Worm (Caenorhabditis elegans): ENCODE results near the gene Y39A1C.1.

Y39A1C.1 gene

DNA sequence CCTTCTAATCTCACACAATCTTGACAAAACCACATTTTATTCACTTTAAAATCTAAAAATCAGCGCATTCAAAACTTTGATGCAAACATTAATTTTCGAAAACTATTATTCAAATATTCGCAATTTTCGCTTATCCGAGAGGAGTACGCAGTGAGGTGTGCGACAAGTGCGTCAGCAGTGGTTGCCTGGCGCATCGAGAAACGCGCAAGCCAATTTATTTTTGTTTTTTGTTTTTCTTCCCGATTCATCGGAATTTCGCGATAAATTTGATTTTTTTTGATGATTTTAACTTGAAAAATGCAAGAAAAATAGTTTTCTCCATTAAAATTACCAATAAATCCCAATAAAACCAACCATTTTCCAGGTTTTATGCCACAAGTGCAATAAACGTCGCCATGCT lies 6.4 kb upstream of the Y39A1C.1 start, which contains the start of the genes fbxb-85 and hex-3 (continued):
- TF ChIP-seq T23F11.4 (GFP tag; optimal IDR thresholded peaks at IDR 0.05) (peak; percentile 58), pqm-1 (tag; optimal IDR thresholded peaks at IDR 0.05) (peak; percentile 30), ama-1 (optimal IDR thresholded peaks at IDR 0.05) (no peak), K02D7.2 (tag; optimal IDR thresholded peaks at IDR 0.05) (peak; percentile 39), ceh-31 (tag; optimal IDR thresholded peaks at IDR 0.05) (peak; percentile 92), nhr-11 (tag; optimal IDR thresholded peaks at IDR 0.05) (no peak), hlh-6 (tag; optimal IDR thresholded peaks at IDR 0.05) (peak; percentile 80), nfya-1 (tag; optimal IDR thresholded peaks at IDR 0.05) (peak; percentile 94), rnt-1 (tag; optimal IDR thresholded peaks at IDR 0.05) (peak; percentile 65), ceh-6 (GFP tag; optimal IDR thresholded peaks at IDR 0.05) (peak; percentile 71), ceh-18 (tag; optimal IDR thresholded peaks at IDR 0.05) (peak; percentile 93), sox-2 (GFP tag; IDR thresholded peaks at IDR 0.05) (peak; percentile 17; the same call in 1 of the 2 replicates), fkh-6 (tag; optimal IDR thresholded peaks at IDR 0.05) (peak; percentile 53), lim-6 (tag; optimal IDR thresholded peaks at IDR 0.05) (peak; percentile 50), ceh-22 (tag; optimal IDR thresholded peaks at IDR 0.05) (no peak), unc-3 (GFP tag; conservative IDR thresholded peaks at IDR 0.05) (peak; percentile 59), unc-3 (tag; optimal IDR thresholded peaks at IDR 0.05) (peak; percentile 63), pha-2 (tag; optimal IDR thresholded peaks at IDR 0.05) (peak; percentile 71), che-1 (tag; optimal IDR thresholded peaks at IDR 0.05) (peak; percentile 65), ceh-2 (tag; optimal IDR thresholded peaks at IDR 0.05) (peak; percentile 70), syd-9 (tag; optimal IDR thresholded peaks at IDR 0.05) (peak; percentile 80), elt-2 (tag; optimal IDR thresholded peaks at IDR 0.05) (peak; percentile 86), unc-42 (tag; optimal IDR thresholded peaks at IDR 0.05) (peak; percentile 97), odd-2 (tag; optimal IDR thresholded peaks at IDR 0.05) (no peak), ceh-45 (GFP tag; IDR thresholded peaks at IDR 0.05) (peak; percentile 55; the same call in 1 of the 2 replicates), sox-4 (tag; optimal IDR thresholded peaks at IDR 0.05) (peak; percentile 63), zip-5 (tag; optimal IDR thresholded peaks at IDR 0.05) (peak; percentile 28), C08G9.2 (tag; optimal IDR thresholded peaks at IDR 0.05) (peak; percentile 73), mec-3 (tag; optimal IDR thresholded peaks at IDR 0.05; ENCODE audit: borderline replicate concordance) (no peak), hlh-13 (GFP tag; optimal IDR thresholded peaks at IDR 0.05) (peak; percentile 44), ceh-24 (tag; optimal IDR thresholded peaks at IDR 0.05) (peak; percentile 46), fkh-10 (GFP tag; optimal IDR thresholded peaks at IDR 0.05) (no peak), pax-1 (tag; optimal IDR thresholded peaks at IDR 0.05) (no peak), ceh-19 (GFP tag; optimal IDR thresholded peaks at IDR 0.05) (peak; percentile 67), elt-4 (tag; optimal IDR thresholded peaks at IDR 0.05) (no peak), unc-86 (tag; optimal IDR thresholded peaks at IDR 0.05) (peak; percentile 88), hlh-30 (tag; optimal IDR thresholded peaks at IDR 0.05; ENCODE audit: insufficient read depth) (no peak), pha-4 (tag; optimal IDR thresholded peaks at IDR 0.05) (no peak), lin-11 (tag; optimal IDR thresholded peaks at IDR 0.05) (peak; percentile 60), F13H6.1 (tag; optimal IDR thresholded peaks at IDR 0.05) (peak; percentile 75), Y22D7AL.16 (tag; optimal IDR thresholded peaks at IDR 0.05) (peak; percentile 67)

DNA sequence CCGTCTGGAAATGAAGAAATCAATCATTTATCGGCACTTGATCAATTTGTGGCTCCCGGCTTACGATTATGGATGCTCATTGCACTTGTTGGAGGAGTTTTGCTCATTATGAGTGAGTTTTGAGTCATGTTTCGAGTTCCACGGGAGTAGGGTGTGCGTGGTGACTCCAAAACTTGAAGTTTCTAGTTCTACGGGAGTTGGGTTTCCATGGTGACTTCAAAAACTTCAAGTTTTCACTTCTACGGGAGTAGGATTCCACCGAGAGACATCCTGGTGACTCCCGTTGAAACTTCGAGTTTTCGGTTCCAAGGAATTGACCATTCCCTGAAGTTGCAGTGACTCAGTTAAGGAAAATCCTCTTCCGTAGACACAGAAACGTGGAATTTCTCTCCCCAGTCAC lies 1.6 kb downstream of the Y39A1C.1 start:
- TF ChIP-seq K02D7.2 (tag; optimal IDR thresholded peaks at IDR 0.05) (no peak), che-1 (tag; optimal IDR thresholded peaks at IDR 0.05) (no peak), ama-1 (optimal IDR thresholded peaks at IDR 0.05) (no peak), npax-4 (tag; optimal IDR thresholded peaks at IDR 0.05) (no peak), ceh-9 (tag; optimal IDR thresholded peaks at IDR 0.05) (no peak), madf-2 (tag; optimal IDR thresholded peaks at IDR 0.05) (peak; percentile 1), ceh-45 (GFP tag; IDR thresholded peaks at IDR 0.05) (peak; percentile 26; the same call in 1 of the 2 replicates), nhr-232 (tag; optimal IDR thresholded peaks at IDR 0.05) (peak; percentile 2), Y22D7AL.16 (tag; optimal IDR thresholded peaks at IDR 0.05) (peak; percentile 46), hlh-6 (tag; optimal IDR thresholded peaks at IDR 0.05) (peak; percentile 85), C08G9.2 (tag; optimal IDR thresholded peaks at IDR 0.05) (peak; percentile 99), pat-9 (tag; optimal IDR thresholded peaks at IDR 0.05) (no peak), ttx-3 (tag; optimal IDR thresholded peaks at IDR 0.05) (no peak), ceh-18 (tag; optimal IDR thresholded peaks at IDR 0.05) (peak; percentile 21), ceh-34 (tag; optimal IDR thresholded peaks at IDR 0.05) (peak; percentile 91), dmd-4 (tag; optimal IDR thresholded peaks at IDR 0.05; ENCODE audit: borderline replicate concordance) (peak; percentile 95), mec-3 (tag; optimal IDR thresholded peaks at IDR 0.05; ENCODE audit: borderline replicate concordance) (peak; percentile 96), unc-3 (GFP tag; conservative IDR thresholded peaks at IDR 0.05) (no peak), unc-3 (tag; optimal IDR thresholded peaks at IDR 0.05) (peak; percentile 49), C38D4.7 (GFP tag; optimal IDR thresholded peaks at IDR 0.05) (peak; percentile 56), eyg-1 (tag; optimal IDR thresholded peaks at IDR 0.05) (peak; percentile 15), ceh-2 (tag; optimal IDR thresholded peaks at IDR 0.05) (peak; percentile 97), pax-1 (tag; optimal IDR thresholded peaks at IDR 0.05) (no peak), tbx-2 (tag; optimal IDR thresholded peaks at IDR 0.05) (peak; percentile 98)

Measured in whole organism, late embryonic.